Fruit fly (Drosophila melanogaster) whole organism, embryonic: Measurements from ENCODE around the gene CG4438.

ENCODE experiments used
- ATbp ChIP-seq: fragments of 200-800 bp; sonication (Bioruptor generic); optimal IDR thresholded peaks from 2 replicates; lab custom pipeline; 2017; ENCODE audit warnings: missing biosample characterization, mild to moderate bottlenecking, missing genetic modification characterization, missing genetic modification reagents
- Abd-B ChIP-seq: fragments of 200-800 bp; sonication (Bioruptor generic); optimal IDR thresholded peaks from 2 replicates; lab custom pipeline; 2018; ENCODE audit warnings: missing biosample characterization, mild to moderate bottlenecking, missing genetic modification characterization, moderate library complexity
- Ada2b ChIP-seq: fragments of 200-800 bp; sonication (Bioruptor generic); IDR thresholded peaks from 2 replicates; pipeline ENCODE4 v1.3.6; 2022; ENCODE audit warnings: missing biosample characterization, missing genetic modification characterization
- Bdp1 ChIP-seq: fragments of 200-800 bp; sonication (Bioruptor generic); optimal IDR thresholded peaks from 3 replicates; lab custom pipeline; 2016; ENCODE audit warnings: missing biosample characterization, missing genetic modification characterization
- Blimp-1 ChIP-seq: fragments of 200-800 bp; sonication (Bioruptor generic); optimal IDR thresholded peaks from 3 replicates; lab custom pipeline; 2018; ENCODE audit warnings: missing biosample characterization, missing genetic modification characterization, mild to moderate bottlenecking, moderate library complexity, missing genetic modification reagents
- Bteb2 ChIP-seq: fragments of 200-800 bp; sonication (Bioruptor generic); optimal IDR thresholded peaks from 2 replicates; lab custom pipeline; 2016; ENCODE audit warnings: missing biosample characterization, missing genetic modification characterization
- CG1024 ChIP-seq: fragments of 200-800 bp; sonication (Bioruptor generic); IDR thresholded peaks from 2 replicates; pipeline ENCODE4 v1.3.6; 2022; ENCODE audit warnings: missing biosample characterization, missing genetic modification characterization
- CG11695 ChIP-seq: fragments of 200-800 bp; sonication (Bioruptor generic); IDR thresholded peaks from 3 replicates; pipeline ENCODE4 v1.3.6; 2022; ENCODE audit warnings: missing biosample characterization, missing genetic modification characterization
- CG12155 ChIP-seq: fragments of 200-800 bp; sonication (Bioruptor generic); optimal IDR thresholded peaks from 3 replicates; lab custom pipeline; 2016; ENCODE audit warnings: missing biosample characterization, missing genetic modification characterization
- CG12391 ChIP-seq: fragments of 200-800 bp; sonication (Bioruptor generic); optimal IDR thresholded peaks from 3 replicates; lab custom pipeline; 2018; ENCODE audit warnings: missing biosample characterization, mild to moderate bottlenecking, missing genetic modification characterization, moderate library complexity
- CG12769 ChIP-seq: fragments of 200-800 bp; sonication (Bioruptor generic); optimal IDR thresholded peaks from 2 replicates; lab custom pipeline; 2019; ENCODE audit warnings: missing biosample characterization, mild to moderate bottlenecking, missing genetic modification characterization, moderate library complexity
- CG13894 ChIP-seq: fragments of 200-800 bp; sonication (Bioruptor generic); optimal IDR thresholded peaks from 3 replicates; lab custom pipeline; 2018; ENCODE audit warnings: missing biosample characterization, mild to moderate bottlenecking, missing genetic modification characterization, moderate library complexity
- CG16813 ChIP-seq: fragments of 200-800 bp; sonication (Bioruptor generic); IDR thresholded peaks from 3 replicates; pipeline ENCODE4 v1.3.6; 2022; ENCODE audit warnings: missing biosample characterization, missing genetic modification characterization; ENCODE audit not compliant: partially characterized antibody
- CG2120 ChIP-seq: fragments of 200-800 bp; sonication (Bioruptor generic); optimal IDR thresholded peaks from 3 replicates; lab custom pipeline; 2016; ENCODE audit warnings: missing biosample characterization, missing genetic modification characterization
- CG33213 ChIP-seq: fragments of 200-800 bp; sonication (Bioruptor generic); optimal IDR thresholded peaks from 3 replicates; lab custom pipeline; 2016; ENCODE audit warnings: missing biosample characterization, missing genetic modification characterization
- CG4617 ChIP-seq: fragments of 200-800 bp; sonication (Bioruptor generic); optimal IDR thresholded peaks from 3 replicates; lab custom pipeline; 2016; ENCODE audit warnings: missing biosample characterization, missing genetic modification characterization, borderline replicate concordance
- CG4820 ChIP-seq: fragments of 200-800 bp; sonication (Bioruptor generic); optimal IDR thresholded peaks from 3 replicates; lab custom pipeline; 2016; ENCODE audit warnings: missing biosample characterization, missing genetic modification characterization
- CG6272 ChIP-seq: fragments of 200-800 bp; sonication (Bioruptor generic); IDR thresholded peaks from 2 replicates; pipeline ENCODE4 v1.3.6; 2022; ENCODE audit warnings: missing biosample characterization, missing genetic modification characterization
- CG7928 ChIP-seq: fragments of 200-800 bp; sonication (Bioruptor generic); optimal IDR thresholded peaks from 2 replicates; lab custom pipeline; 2017; ENCODE audit warnings: missing biosample characterization, mild to moderate bottlenecking, missing genetic modification characterization
- CG9817 ChIP-seq: fragments of 200-800 bp; sonication (Bioruptor generic); optimal IDR thresholded peaks from 2 replicates; lab custom pipeline; 2018; ENCODE audit warnings: missing biosample characterization, mild to moderate bottlenecking, missing genetic modification characterization, moderate library complexity
- CTCF ChIP-seq: fragments of 200-800 bp; sonication (Bioruptor generic); optimal IDR thresholded peaks from 2 replicates; lab custom pipeline; 2017; ENCODE audit warnings: missing biosample characterization, mild to moderate bottlenecking, missing genetic modification characterization, moderate library complexity
- CoRest ChIP-seq: fragments of 200-800 bp; sonication (Bioruptor generic); optimal IDR thresholded peaks from 3 replicates; lab custom pipeline; 2018; ENCODE audit warnings: missing biosample characterization, mild to moderate bottlenecking, missing genetic modification characterization, moderate library complexity
- Doc3 ChIP-seq: fragments of 200-800 bp; sonication (Bioruptor generic); IDR thresholded peaks from 3 replicates; pipeline ENCODE4 v1.3.6; 2022; ENCODE audit warnings: missing biosample characterization, missing genetic modification characterization; ENCODE audit not compliant: partially characterized antibody
- E2f1 ChIP-seq: fragments of 200-800 bp; sonication (Bioruptor generic); IDR thresholded peaks from 2 replicates; pipeline ENCODE4 v1.3.6; 2022; ENCODE audit warnings: missing biosample characterization, missing genetic modification characterization
- ERR ChIP-seq: fragments of 200-800 bp; sonication (Bioruptor generic); optimal IDR thresholded peaks from 2 replicates; lab custom pipeline; 2016; ENCODE audit warnings: missing biosample characterization, missing genetic modification characterization
- Gug ChIP-seq: fragments of 200-800 bp; sonication (Bioruptor generic); IDR thresholded peaks from 4 replicates; pipeline ENCODE4 v1.3.6; 2022; ENCODE audit warnings: missing biosample characterization, missing genetic modification characterization
- H2.0 ChIP-seq: fragments of 200-800 bp; sonication (Bioruptor generic); IDR thresholded peaks from 2 replicates; pipeline ENCODE4 v1.3.6; 2022; ENCODE audit warnings: missing biosample characterization, missing genetic modification characterization
- Lhr ChIP-seq: fragments of 200-800 bp; sonication (Bioruptor generic); optimal IDR thresholded peaks from 3 replicates; lab custom pipeline; 2017; ENCODE audit warnings: mild to moderate bottlenecking, missing biosample characterization, missing genetic modification reagents, missing genetic modification characterization
- Lim3 ChIP-seq: fragments of 200-800 bp; sonication (Bioruptor generic); IDR thresholded peaks from 2 replicates; pipeline ENCODE4 v1.3.6; 2022; ENCODE audit warnings: missing biosample characterization, missing genetic modification characterization
- MBD-R2 ChIP-seq: fragments of 200-800 bp; sonication (Bioruptor generic); IDR thresholded peaks from 2 replicates; pipeline ENCODE4 v1.3.6; 2022; ENCODE audit warnings: missing biosample characterization, missing genetic modification characterization
- Mes4 ChIP-seq: fragments of 200-800 bp; sonication (Bioruptor generic); optimal IDR thresholded peaks from 2 replicates; lab custom pipeline; 2016; ENCODE audit warnings: missing biosample characterization, missing genetic modification characterization
- NK7.1 ChIP-seq: fragments of 200-800 bp; sonication (Bioruptor generic); optimal IDR thresholded peaks from 3 replicates; lab custom pipeline; 2016; ENCODE audit warnings: missing biosample characterization, missing genetic modification characterization
- Neu2 ChIP-seq: fragments of 200-800 bp; sonication (Bioruptor generic); optimal IDR thresholded peaks from 3 replicates; lab custom pipeline; 2016; ENCODE audit warnings: missing biosample characterization, missing genetic modification characterization, borderline replicate concordance
- Nf-YB ChIP-seq: fragments of 200-800 bp; sonication (Bioruptor generic); optimal IDR thresholded peaks from 3 replicates; lab custom pipeline; 2019; ENCODE audit warnings: missing biosample characterization, mild to moderate bottlenecking, missing genetic modification characterization, moderate library complexity
- Poxn ChIP-seq: fragments of 200-800 bp; sonication (Bioruptor generic); IDR thresholded peaks from 2 replicates; pipeline ENCODE4 v1.3.6; 2022; ENCODE audit warnings: missing biosample characterization, missing genetic modification characterization
- Ravus ChIP-seq: fragments of 200-800 bp; sonication (Bioruptor generic); IDR thresholded peaks from 2 replicates; pipeline ENCODE4 v1.3.6; 2022; ENCODE audit warnings: missing biosample characterization, missing genetic modification characterization
- ap ChIP-seq: fragments of 200-800 bp; sonication (Bioruptor generic); IDR thresholded peaks from 2 replicates; pipeline ENCODE4 v1.3.6; 2022; ENCODE audit warnings: missing biosample characterization, missing genetic modification characterization
- ato ChIP-seq: fragments of 200-800 bp; sonication (Bioruptor generic); IDR thresholded peaks from 2 replicates; pipeline ENCODE4 v1.3.6; 2022; ENCODE audit warnings: missing biosample characterization, missing genetic modification characterization; ENCODE audit not compliant: partially characterized antibody
- bab2 ChIP-seq: fragments of 200-800 bp; sonication (Bioruptor generic); optimal IDR thresholded peaks from 2 replicates; lab custom pipeline; 2016; ENCODE audit warnings: missing biosample characterization, missing genetic modification characterization
- chif ChIP-seq, 2 experiments: fragments of 200-800 bp; sonication (Bioruptor generic); optimal IDR thresholded peaks; 3 replicates each; lab custom pipeline; 2016; ENCODE audit warnings: missing biosample characterization in 2 of 2, missing genetic modification characterization in 2 of 2
- chinmo ChIP-seq: fragments of 200-800 bp; sonication (Bioruptor generic); IDR thresholded peaks from 4 replicates; pipeline ENCODE4 v1.3.6; 2022; ENCODE audit warnings: missing biosample characterization, missing genetic modification characterization; ENCODE audit not compliant: partially characterized antibody
- dmrt99B ChIP-seq: fragments of 200-800 bp; sonication (Bioruptor generic); optimal IDR thresholded peaks from 2 replicates; lab custom pipeline; 2018; ENCODE audit warnings: missing biosample characterization, mild to moderate bottlenecking, missing genetic modification characterization, moderate library complexity
- gem ChIP-seq: fragments of 200-800 bp; sonication (Bioruptor generic); optimal IDR thresholded peaks from 2 replicates; lab custom pipeline; 2019; ENCODE audit warnings: missing biosample characterization, mild to moderate bottlenecking, missing genetic modification characterization, moderate library complexity
- grau ChIP-seq: fragments of 200-800 bp; optimal IDR thresholded peaks from 3 replicates; lab custom pipeline; 2019; ENCODE audit warnings: missing biosample characterization, mild to moderate bottlenecking, missing genetic modification characterization, moderate library complexity
- gro ChIP-seq: fragments of 200-800 bp; sonication (Bioruptor generic); optimal IDR thresholded peaks from 2 replicates; lab custom pipeline; 2016; ENCODE audit warnings: missing biosample characterization, missing genetic modification characterization
- h ChIP-seq: fragments of >200 bp; optimal IDR thresholded peaks from 2 replicates; lab custom pipeline; 2017
- hb ChIP-seq: fragments of 200-800 bp; sonication (Bioruptor generic); IDR thresholded peaks from 3 replicates; pipeline ENCODE4 v1.3.6; 2022; ENCODE audit warnings: missing biosample characterization, missing genetic modification characterization; ENCODE audit not compliant: partially characterized antibody
- nom ChIP-seq: fragments of 200-800 bp; sonication (Bioruptor generic); optimal IDR thresholded peaks from 2 replicates; lab custom pipeline; 2017; ENCODE audit warnings: missing biosample characterization, missing genetic modification characterization, mild to moderate bottlenecking, moderate library complexity, missing genetic modification reagents
- sima ChIP-seq: fragments of 200-800 bp; sonication (Bioruptor generic); optimal IDR thresholded peaks from 2 replicates; lab custom pipeline; 2016; ENCODE audit warnings: missing biosample characterization, missing genetic modification characterization
- sob ChIP-seq: fragments of 200-800 bp; sonication (Bioruptor generic); IDR thresholded peaks from 2 replicates; pipeline ENCODE4 v1.3.6; 2022; ENCODE audit warnings: missing biosample characterization, missing genetic modification characterization
- tgo ChIP-seq: fragments of 200-800 bp; sonication (Bioruptor generic); IDR thresholded peaks from 3 replicates; pipeline ENCODE4 v1.3.6; 2022; ENCODE audit warnings: missing biosample characterization, missing genetic modification characterization

The CG4438 gene

dm6 chr2L:9430992-9431602, 33.3 kb upstream of the CG4438 start, which contains the start of the genes FucTB and scat:
Gene FucTB (minus strand): TSS chr2L:9431052.
Gene scat (plus strand): TSS chr2L:9431405.
- peak; percentile 48 for TF ChIP-seq CG33213 (GFP tag; lab: Kevin White, UChicago)
- TF ChIP-seq gem (tag; lab: Kevin White, UChicago) = peak; percentile 98
- peak; percentile 94 for TF ChIP-seq tgo (GFP tag; lab: Robert Waterston, UW)
- peak; percentile 48; the same call in 1 of the 3 replicates for TF ChIP-seq CG16813 (GFP tag; lab: Robert Waterston, UW)
- TF ChIP-seq Mes4 (GFP tag; lab: Kevin White, UChicago) = no peak
- TF ChIP-seq Abd-B (GFP tag; lab: Kevin White, UChicago) = peak; percentile 95
- TF ChIP-seq Doc3 (GFP tag; lab: Robert Waterston, UW) = no peak
- TF ChIP-seq Bteb2 = peak; percentile 31
- peak; percentile 96 for TF ChIP-seq Gug (GFP tag; lab: Robert Waterston, UW)
- no peak for TF ChIP-seq chinmo (GFP tag; lab: Robert Waterston, UW)
- TF ChIP-seq CG12391 (tag; lab: Kevin White, UChicago) = peak; percentile 97
- peak; percentile 75 for TF ChIP-seq bab2
- TF ChIP-seq H2.0 (GFP tag; lab: Robert Waterston, UW) = peak; percentile 89
- peak; percentile 91 for TF ChIP-seq E2f1
- TF ChIP-seq sob = peak; percentile 94
- TF ChIP-seq CG4617 (GFP tag; lab: Kevin White, UChicago) = peak; percentile 83
- TF ChIP-seq CG12769 (tag; lab: Kevin White, UChicago) = no peak
- TF ChIP-seq CG13894 (tag; lab: Kevin White, UChicago) = peak; percentile 82
- TF ChIP-seq ERR (GFP tag; lab: Kevin White, UChicago) = no peak
- peak; percentile 88 for TF ChIP-seq CG12155
- peak; percentile 90 for TF ChIP-seq CG4820 (GFP tag; lab: Kevin White, UChicago)
- peak; percentile 33 for TF ChIP-seq CTCF (GFP tag; lab: Kevin White, UChicago)
- peak; percentile 94 for TF ChIP-seq CG9817 (tag; lab: Kevin White, UChicago)
- no peak for TF ChIP-seq nom (GFP tag; lab: Kevin White, UChicago)
- TF ChIP-seq CoRest (tag; lab: Kevin White, UChicago) = peak; percentile 98
- TF ChIP-seq ato = no peak
- TF ChIP-seq hb (GFP tag; lab: Robert Waterston, UW) = no peak
- peak; percentile 49 for TF ChIP-seq Lhr (GFP tag; lab: Kevin White, UChicago)
- peak; percentile 66 for TF ChIP-seq ATbp (GFP tag; lab: Kevin White, UChicago)
- peak; percentile 41 for TF ChIP-seq Bdp1 (GFP tag; lab: Kevin White, UChicago)
- TF ChIP-seq sima (GFP tag; lab: Kevin White, UChicago) = no peak
- TF ChIP-seq Poxn (GFP tag; lab: Robert Waterston, UW) = peak; percentile 75
- peak; percentile 94 for TF ChIP-seq grau (tag; lab: Kevin White, UChicago)
- TF ChIP-seq NK7.1 (GFP tag; lab: Kevin White, UChicago) = no peak
- TF ChIP-seq Ravus (GFP tag; lab: Robert Waterston, UW) = peak; percentile 52
- peak; percentile 56; the same call in 1 of the 2 replicates for TF ChIP-seq CG1024 (GFP tag; lab: Robert Waterston, UW)
- peak; percentile 89 for TF ChIP-seq CG2120 (GFP tag; lab: Kevin White, UChicago)
- TF ChIP-seq chif (GFP tag; optimal IDR thresholded peaks at IDR 0.05; lab: Kevin White, UChicago) = peak; percentile 36 to 62
- peak; percentile 89 for TF ChIP-seq CG7928
- peak; percentile 89 for TF ChIP-seq Blimp-1 (GFP tag; lab: Kevin White, UChicago)
- peak; percentile 86 for TF ChIP-seq CG11695 (GFP tag; lab: Robert Waterston, UW)
- peak; percentile 84 for TF ChIP-seq ap
- TF ChIP-seq h (lab: Kevin White, UChicago) = no peak
- peak; percentile 7 for TF ChIP-seq gro (GFP tag; lab: Kevin White, UChicago)
- peak; percentile 86 for TF ChIP-seq Ada2b (GFP tag; lab: Robert Waterston, UW)
- peak; percentile 84 for TF ChIP-seq dmrt99B (tag; lab: Kevin White, UChicago)
- peak; percentile 94 for TF ChIP-seq CG6272 (GFP tag; lab: Robert Waterston, UW)
- no peak for TF ChIP-seq Neu2
- TF ChIP-seq Lim3 (GFP tag; lab: Robert Waterston, UW) = peak; percentile 76
- TF ChIP-seq Nf-YB (GFP tag; lab: Kevin White, UChicago) = peak; percentile 73
- peak; percentile 79 for TF ChIP-seq MBD-R2 (GFP tag; lab: Robert Waterston, UW)
